Worm (Caenorhabditis elegans): ENCODE results near the gene F53H4.2.

Gene F53H4.2

ce11 chrX:15846552-15846951 lies 10.4 kb upstream of the F53H4.2 start:
- no peak for TF ChIP-seq hlh-8 (tag; optimal IDR thresholded peaks at IDR 0.05)
- no peak for TF ChIP-seq elt-4 (tag; optimal IDR thresholded peaks at IDR 0.05)
- TF ChIP-seq ceh-31 (tag; optimal IDR thresholded peaks at IDR 0.05): no peak
- TF ChIP-seq hlh-6 (tag; optimal IDR thresholded peaks at IDR 0.05): no peak
- TF ChIP-seq K09A11.1 (tag; optimal IDR thresholded peaks at IDR 0.05; ENCODE audit: insufficient read depth): no peak
- no peak for TF ChIP-seq pros-1 (tag; optimal IDR thresholded peaks at IDR 0.05)
- TF ChIP-seq hlh-30 (tag; optimal IDR thresholded peaks at IDR 0.05; ENCODE audit: insufficient read depth): no peak
- TF ChIP-seq hlh-13 (GFP tag; optimal IDR thresholded peaks at IDR 0.05): no peak
- no peak for TF ChIP-seq eyg-1 (tag; optimal IDR thresholded peaks at IDR 0.05)
- TF ChIP-seq ceh-48 (tag; optimal IDR thresholded peaks at IDR 0.05): no peak
- TF ChIP-seq unc-3 (GFP tag; conservative IDR thresholded peaks at IDR 0.05): no peak
- TF ChIP-seq unc-3 (tag; optimal IDR thresholded peaks at IDR 0.05): no peak
- TF ChIP-seq tbx-7 (tag; optimal IDR thresholded peaks at IDR 0.05): no peak
- TF ChIP-seq unc-86 (tag; optimal IDR thresholded peaks at IDR 0.05): no peak
- no peak for TF ChIP-seq pat-9 (tag; optimal IDR thresholded peaks at IDR 0.05)
- no peak for TF ChIP-seq dve-1 (tag; optimal IDR thresholded peaks at IDR 0.05)
- no peak for TF ChIP-seq sdc-2 (tag; optimal IDR thresholded peaks at IDR 0.05)
- no peak for TF ChIP-seq odd-2 (tag; optimal IDR thresholded peaks at IDR 0.05)
- no peak for TF ChIP-seq nhr-232 (tag; optimal IDR thresholded peaks at IDR 0.05)
- no peak for TF ChIP-seq che-1 (tag; optimal IDR thresholded peaks at IDR 0.05)

ce11 chrX:15847543-15848087 lies 9.3 kb upstream of the F53H4.2 start, which contains the start of gene F59F4.3:
Gene F59F4.3, minus strand, starts transcription at chrX:15847593.
- TF ChIP-seq T23F11.4 (GFP tag; optimal IDR thresholded peaks at IDR 0.05) (no peak), nhr-11 (tag; optimal IDR thresholded peaks at IDR 0.05) (no peak), ceh-9 (tag; optimal IDR thresholded peaks at IDR 0.05) (no peak), pha-4 (tag; optimal IDR thresholded peaks at IDR 0.05) (no peak), eyg-1 (tag; optimal IDR thresholded peaks at IDR 0.05) (no peak), hlh-13 (GFP tag; optimal IDR thresholded peaks at IDR 0.05) (no peak), syd-9 (tag; optimal IDR thresholded peaks at IDR 0.05) (no peak), pros-1 (tag; optimal IDR thresholded peaks at IDR 0.05) (no peak), ceh-30 (tag; optimal IDR thresholded peaks at IDR 0.05) (no peak), elt-2 (tag; optimal IDR thresholded peaks at IDR 0.05) (no peak), K02D7.2 (tag; optimal IDR thresholded peaks at IDR 0.05) (no peak), ceh-6 (GFP tag; optimal IDR thresholded peaks at IDR 0.05) (no peak), hlh-8 (tag; optimal IDR thresholded peaks at IDR 0.05) (no peak), npax-4 (tag; optimal IDR thresholded peaks at IDR 0.05) (no peak), unc-42 (tag; optimal IDR thresholded peaks at IDR 0.05) (no peak), lin-11 (tag; optimal IDR thresholded peaks at IDR 0.05) (no peak)

- no peak for TF ChIP-seq ceh-45 (GFP tag; IDR thresholded peaks at IDR 0.05)
- no peak for TF ChIP-seq T23F11.4 (GFP tag; optimal IDR thresholded peaks at IDR 0.05)
- TF ChIP-seq pat-9 (tag; optimal IDR thresholded peaks at IDR 0.05): no peak
- no peak for TF ChIP-seq dmd-4 (tag; optimal IDR thresholded peaks at IDR 0.05; ENCODE audit: borderline replicate concordance)
- TF ChIP-seq ceh-22 (tag; optimal IDR thresholded peaks at IDR 0.05): no peak
- no peak for TF ChIP-seq zip-5 (tag; optimal IDR thresholded peaks at IDR 0.05)
- TF ChIP-seq rnt-1 (tag; optimal IDR thresholded peaks at IDR 0.05): no peak
- TF ChIP-seq unc-55 (GFP tag; optimal IDR thresholded peaks at IDR 0.05): no peak
- no peak for TF ChIP-seq K02D7.2 (tag; optimal IDR thresholded peaks at IDR 0.05)
Measured at ce11 chrX:15848867-15849266, 8.1 kb upstream of the F53H4.2 start.
